Fruit fly (Drosophila melanogaster) whole organism, embryonic: ENCODE data around the gene Gr28a.

Experiments
- Aef1 ChIP-seq: fragments of 200-800 bp; sonication (Bioruptor generic); IDR thresholded peaks from 3 replicates; pipeline ENCODE4 v1.3.6; 2022; ENCODE audit warnings: missing biosample characterization, missing genetic modification characterization
- Atf3 ChIP-seq: fragments of 200-800 bp; sonication (Bioruptor generic); optimal IDR thresholded peaks from 3 replicates; lab custom pipeline; 2016; ENCODE audit warnings: missing biosample characterization, missing genetic modification characterization
- B-H1 ChIP-seq: fragments of 200-800 bp; sonication (Bioruptor generic); IDR thresholded peaks from 3 replicates; pipeline ENCODE4 v1.3.6; 2022; ENCODE audit warnings: missing biosample characterization, missing genetic modification characterization
- B-H2 ChIP-seq: fragments of 200-800 bp; sonication (Bioruptor generic); optimal IDR thresholded peaks from 2 replicates; lab custom pipeline; 2018; ENCODE audit warnings: missing biosample characterization, mild to moderate bottlenecking, missing genetic modification characterization
- CG10654 ChIP-seq: fragments of 200-800 bp; sonication (Bioruptor generic); optimal IDR thresholded peaks from 2 replicates; lab custom pipeline; 2016; ENCODE audit warnings: missing biosample characterization, missing genetic modification characterization
- CG11456 ChIP-seq: fragments of 200-800 bp; sonication (Bioruptor generic); IDR thresholded peaks from 3 replicates; pipeline ENCODE4 v1.3.6; 2022; ENCODE audit warnings: missing biosample characterization, missing genetic modification characterization
- CG11696 ChIP-seq: fragments of 200-800 bp; sonication (Bioruptor generic); IDR thresholded peaks from 2 replicates; pipeline ENCODE4 v1.3.6; 2022; ENCODE audit warnings: missing biosample characterization, missing genetic modification characterization
- CG12659 ChIP-seq: fragments of 200-800 bp; sonication (Bioruptor generic); optimal IDR thresholded peaks from 3 replicates; lab custom pipeline; 2017; ENCODE audit warnings: mild to moderate bottlenecking, missing biosample characterization, missing genetic modification reagents, missing genetic modification characterization
- CG12942 ChIP-seq: fragments of 200-800 bp; sonication (Bioruptor generic); optimal IDR thresholded peaks from 3 replicates; lab custom pipeline; 2016; ENCODE audit warnings: missing biosample characterization, missing genetic modification characterization
- CG13287 ChIP-seq: fragments of 200-800 bp; sonication (Bioruptor generic); IDR thresholded peaks from 2 replicates; pipeline ENCODE4 v1.3.6; 2022; ENCODE audit warnings: missing biosample characterization, missing genetic modification characterization; ENCODE audit not compliant: partially characterized antibody
- CG13775 ChIP-seq: fragments of 200-800 bp; sonication (Bioruptor generic); optimal IDR thresholded peaks from 3 replicates; lab custom pipeline; 2017; ENCODE audit warnings: missing biosample characterization, mild to moderate bottlenecking, missing genetic modification characterization
- CG14710 ChIP-seq: fragments of 200-800 bp; sonication (Bioruptor generic); optimal IDR thresholded peaks from 3 replicates; lab custom pipeline; 2019; ENCODE audit warnings: missing biosample characterization, mild to moderate bottlenecking, missing genetic modification characterization, moderate library complexity
- CG17359 ChIP-seq: fragments of 200-800 bp; sonication (Bioruptor generic); optimal IDR thresholded peaks from 3 replicates; lab custom pipeline; 2018; ENCODE audit warnings: missing biosample characterization, mild to moderate bottlenecking, missing genetic modification characterization, moderate library complexity
- CG17361 ChIP-seq: fragments of 200-800 bp; sonication (Bioruptor generic); IDR thresholded peaks from 3 replicates; pipeline ENCODE4 v1.3.6; 2022; ENCODE audit warnings: missing biosample characterization, missing genetic modification characterization
- CG17385 ChIP-seq: fragments of 200-800 bp; sonication (Bioruptor generic); optimal IDR thresholded peaks from 3 replicates; lab custom pipeline; 2018; ENCODE audit warnings: missing biosample characterization, mild to moderate bottlenecking, missing genetic modification characterization
- CG18262 ChIP-seq: fragments of 200-800 bp; optimal IDR thresholded peaks from 3 replicates; lab custom pipeline; 2019; ENCODE audit warnings: missing biosample characterization, mild to moderate bottlenecking, missing genetic modification characterization, moderate library complexity
- CG18764 ChIP-seq: fragments of 200-800 bp; sonication (Bioruptor generic); optimal IDR thresholded peaks from 3 replicates; lab custom pipeline; 2016; ENCODE audit warnings: missing biosample characterization, missing genetic modification characterization
- CG32767 ChIP-seq: fragments of 200-800 bp; sonication (Bioruptor generic); IDR thresholded peaks from 2 replicates; pipeline ENCODE4 v1.3.6; 2022; ENCODE audit warnings: missing biosample characterization, missing genetic modification characterization
- CG33557 ChIP-seq: fragments of 200-800 bp; sonication (Bioruptor generic); optimal IDR thresholded peaks from 2 replicates; lab custom pipeline; 2019; ENCODE audit warnings: missing biosample characterization, mild to moderate bottlenecking, missing genetic modification characterization, moderate library complexity
- CG3995 ChIP-seq: fragments of 200-800 bp; sonication (Bioruptor generic); optimal IDR thresholded peaks from 3 replicates; lab custom pipeline; 2016; ENCODE audit warnings: missing biosample characterization, missing genetic modification characterization
- CG5953 ChIP-seq: fragments of 200-800 bp; sonication (Bioruptor generic); IDR thresholded peaks from 2 replicates; pipeline ENCODE4 v1.3.6; 2022; ENCODE audit warnings: missing biosample characterization, missing genetic modification characterization
- CrebB ChIP-seq: fragments of 200-800 bp; sonication (Bioruptor generic); optimal IDR thresholded peaks from 3 replicates; lab custom pipeline; 2018; ENCODE audit warnings: missing biosample characterization, mild to moderate bottlenecking, missing genetic modification characterization
- Dfd ChIP-seq, 2 experiments: fragments of >200 bp; optimal IDR thresholded peaks; 2 replicates each; lab custom pipeline; 2017; ENCODE audit warnings: missing biosample characterization in 2 of 2, missing genetic modification characterization in 2 of 2
- ERR ChIP-seq: fragments of 200-800 bp; sonication (Bioruptor generic); optimal IDR thresholded peaks from 2 replicates; lab custom pipeline; 2016; ENCODE audit warnings: missing biosample characterization, missing genetic modification characterization
- Fer3 ChIP-seq: fragments of 200-800 bp; sonication (Bioruptor generic); optimal IDR thresholded peaks from 2 replicates; lab custom pipeline; 2018; ENCODE audit warnings: missing biosample characterization, mild to moderate bottlenecking, missing genetic modification characterization, moderate library complexity
- MTF-1 ChIP-seq: fragments of 200-800 bp; sonication (Bioruptor generic); optimal IDR thresholded peaks from 2 replicates; lab custom pipeline; 2018; ENCODE audit warnings: missing biosample characterization, mild to moderate bottlenecking, missing genetic modification characterization, borderline replicate concordance
- Myb ChIP-seq: fragments of 200-800 bp; sonication (Bioruptor generic); optimal IDR thresholded peaks from 2 replicates; lab custom pipeline; 2016; ENCODE audit warnings: missing biosample characterization, missing genetic modification characterization
- Ptx1 ChIP-seq: fragments of 200-800 bp; sonication (Bioruptor generic); IDR thresholded peaks from 2 replicates; pipeline ENCODE4 v1.3.6; 2022; ENCODE audit warnings: missing biosample characterization, missing genetic modification characterization
- Ravus ChIP-seq: fragments of 200-800 bp; sonication (Bioruptor generic); IDR thresholded peaks from 2 replicates; pipeline ENCODE4 v1.3.6; 2022; ENCODE audit warnings: missing biosample characterization, missing genetic modification characterization
- Rx ChIP-seq: fragments of 200-800 bp; sonication (Bioruptor generic); IDR thresholded peaks from 2 replicates; pipeline ENCODE4 v1.3.6; 2022; ENCODE audit warnings: missing biosample characterization, missing genetic modification characterization
- bsh ChIP-seq, 2 experiments: fragments of 200-800 bp; sonication (Bioruptor generic); optimal IDR thresholded peaks; 2 replicates each; lab custom pipeline; 2017 to 2018; ENCODE audit warnings: mild to moderate bottlenecking in 2 of 2, missing biosample characterization in 2 of 2, missing genetic modification characterization in 2 of 2, moderate library complexity in 1 of 2
- fru ChIP-seq: fragments of >200 bp; optimal IDR thresholded peaks from 2 replicates; lab custom pipeline; 2017
- ham ChIP-seq: fragments of 200-800 bp; sonication (Bioruptor generic); IDR thresholded peaks from 2 replicates; pipeline ENCODE4 v1.3.6; 2022; ENCODE audit warnings: missing biosample characterization, missing genetic modification characterization
- lbe ChIP-seq: fragments of 200-800 bp; sonication (Bioruptor generic); optimal IDR thresholded peaks from 2 replicates; lab custom pipeline; 2016; ENCODE audit warnings: missing biosample characterization, mild to moderate bottlenecking, missing genetic modification characterization
- mam ChIP-seq: fragments of 200-800 bp; sonication (Bioruptor generic); optimal IDR thresholded peaks from 3 replicates; lab custom pipeline; 2016; ENCODE audit warnings: missing biosample characterization, missing genetic modification characterization
- nerfin-1 ChIP-seq: fragments of 200-800 bp; sonication (Bioruptor generic); optimal IDR thresholded peaks from 3 replicates; lab custom pipeline; 2019; ENCODE audit warnings: missing biosample characterization, mild to moderate bottlenecking, missing genetic modification characterization, moderate library complexity
- nerfin-2 ChIP-seq: fragments of 200-800 bp; sonication (Bioruptor generic); IDR thresholded peaks from 2 replicates; pipeline ENCODE4 v1.3.6; 2022; ENCODE audit warnings: missing biosample characterization, missing genetic modification characterization; ENCODE audit not compliant: partially characterized antibody
- nmo ChIP-seq: fragments of 200-800 bp; sonication (Bioruptor generic); optimal IDR thresholded peaks from 2 replicates; lab custom pipeline; 2018; ENCODE audit warnings: missing biosample characterization, mild to moderate bottlenecking, missing genetic modification characterization, moderate library complexity
- nom ChIP-seq: fragments of 200-800 bp; sonication (Bioruptor generic); optimal IDR thresholded peaks from 2 replicates; lab custom pipeline; 2017; ENCODE audit warnings: missing biosample characterization, missing genetic modification characterization, mild to moderate bottlenecking, moderate library complexity, missing genetic modification reagents
- oc ChIP-seq: fragments of 200-800 bp; sonication (Bioruptor generic); optimal IDR thresholded peaks from 2 replicates; lab custom pipeline; 2018; ENCODE audit warnings: missing biosample characterization, mild to moderate bottlenecking, missing genetic modification characterization, moderate library complexity
- org-1 ChIP-seq: fragments of 200-800 bp; sonication (Bioruptor generic); optimal IDR thresholded peaks from 2 replicates; lab custom pipeline; 2017; ENCODE audit warnings: missing biosample characterization, missing genetic modification characterization
- peb ChIP-seq: fragments of 200-800 bp; sonication (Bioruptor generic); IDR thresholded peaks from 2 replicates; pipeline ENCODE4 v1.3.6; 2022; ENCODE audit warnings: missing biosample characterization, missing genetic modification characterization
- phol ChIP-seq: fragments of 200-800 bp; sonication (Bioruptor generic); optimal IDR thresholded peaks from 3 replicates; lab custom pipeline; 2018; ENCODE audit warnings: missing biosample characterization, mild to moderate bottlenecking, missing genetic modification characterization, moderate library complexity
- pros ChIP-seq: fragments of 200-800 bp; sonication (Bioruptor generic); optimal IDR thresholded peaks from 3 replicates; lab custom pipeline; 2019; ENCODE audit warnings: missing biosample characterization, mild to moderate bottlenecking, missing genetic modification characterization, moderate library complexity
- rib ChIP-seq: fragments of 200-800 bp; sonication (Bioruptor generic); IDR thresholded peaks from 2 replicates; pipeline ENCODE4 v1.3.6; 2022; ENCODE audit warnings: missing biosample characterization, missing genetic modification characterization
- scrt ChIP-seq: fragments of 200-800 bp; sonication (Bioruptor generic); optimal IDR thresholded peaks from 2 replicates; lab custom pipeline; 2018; ENCODE audit warnings: missing biosample characterization, mild to moderate bottlenecking, missing genetic modification characterization, moderate library complexity
- sr ChIP-seq: fragments of 200-800 bp; sonication (Bioruptor generic); IDR thresholded peaks from 3 replicates; pipeline ENCODE4 v1.3.6; 2022; ENCODE audit warnings: missing biosample characterization, missing genetic modification characterization
- tio ChIP-seq: fragments of 200-800 bp; sonication (Bioruptor generic); optimal IDR thresholded peaks from 2 replicates; lab custom pipeline; 2017; ENCODE audit warnings: missing biosample characterization, missing genetic modification characterization, inconsistent platforms
- tll ChIP-seq, 2 experiments: fragments of 200-800 bp in 1 of 2; fragments of >200 bp in 1 of 2; sonication (Bioruptor generic) in 1 of 2; optimal IDR thresholded peaks; 2 replicates each; lab custom pipeline; 2017 to 2019; ENCODE audit warnings: missing biosample characterization in 2 of 2, missing genetic modification characterization in 2 of 2, mild to moderate bottlenecking in 1 of 2, moderate library complexity in 1 of 2
- ttk ChIP-seq: fragments of 200-800 bp; sonication (Bioruptor generic); IDR thresholded peaks from 2 replicates; pipeline ENCODE4 v2.1.2; 2022; ENCODE audit warnings: missing biosample characterization, missing genetic modification characterization
- zfh2 ChIP-seq: fragments of 200-800 bp; sonication (Bioruptor generic); optimal IDR thresholded peaks from 2 replicates; lab custom pipeline; 2016; ENCODE audit warnings: missing biosample characterization, missing genetic modification characterization

Gene Gr28a

DNA sequence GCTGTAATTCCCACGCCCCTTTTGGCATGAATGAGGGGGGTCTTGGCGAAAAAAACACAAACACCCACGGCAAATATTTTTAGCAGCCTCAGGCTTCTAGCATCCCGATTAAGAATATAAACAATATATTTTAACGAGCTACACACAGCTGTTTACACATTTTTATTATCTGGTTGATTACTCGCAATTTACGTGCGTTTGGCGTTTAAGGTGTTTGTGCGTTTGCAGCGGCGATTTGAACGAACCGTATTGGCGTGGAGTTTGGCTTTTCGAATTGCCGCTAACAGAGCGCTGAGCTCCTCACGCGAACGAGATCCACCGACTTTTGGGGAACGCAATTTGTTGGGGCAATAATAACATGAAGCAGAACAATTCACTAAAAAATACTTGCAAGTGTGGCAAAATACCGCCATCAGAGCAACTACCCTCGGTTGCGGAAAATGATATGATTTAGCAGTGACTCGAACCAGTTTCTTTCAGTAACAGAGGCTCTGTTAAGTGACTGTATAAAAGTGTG lies 42.0 kb upstream of the Gr28a start, which contains the start of gene Ziz (continued):
- TF ChIP-seq Rx, result no peak
- no peak for TF ChIP-seq nerfin-1
- peak in 1 of 2 experiments; percentile 6 for TF ChIP-seq tll (GFP tag; optimal IDR thresholded peaks at IDR 0.05; lab: Kevin White, UChicago)
- no peak for TF ChIP-seq Atf3 (GFP tag; lab: Kevin White, UChicago)
- TF ChIP-seq fru (lab: Kevin White, UChicago), result no peak
- TF ChIP-seq Aef1, result no peak
- no peak for TF ChIP-seq ham (GFP tag; lab: Robert Waterston, UW)
- TF ChIP-seq CG17361 (GFP tag; lab: Robert Waterston, UW), result peak; percentile 34; the same call in 1 of the 3 replicates
- TF ChIP-seq CG13287, result peak; percentile 63
- TF ChIP-seq CG18262, result peak; percentile 11
- peak; percentile 97 for TF ChIP-seq Myb (GFP tag; lab: Kevin White, UChicago)
- no peak for TF ChIP-seq CG33557
- TF ChIP-seq tio (GFP tag; lab: Kevin White, UChicago), result no peak
- TF ChIP-seq CG13775 (GFP tag; lab: Kevin White, UChicago), result no peak
- peak; percentile 65; the same call in 1 of the 3 replicates for TF ChIP-seq sr (GFP tag; lab: Robert Waterston, UW)
- TF ChIP-seq rib (GFP tag; lab: Robert Waterston, UW), result peak; percentile 83; the same call in 1 of the 2 replicates
- TF ChIP-seq Ravus (GFP tag; lab: Robert Waterston, UW), result no peak
- no peak for TF ChIP-seq Dfd (GFP tag; optimal IDR thresholded peaks at IDR 0.05; lab: Kevin White, UChicago)
- no peak for TF ChIP-seq CG11456 (GFP tag; lab: Robert Waterston, UW)
- no peak; the same call in 2 of the 3 replicates for TF ChIP-seq B-H1 (GFP tag; lab: Robert Waterston, UW)
- TF ChIP-seq CG32767 (GFP tag; lab: Robert Waterston, UW), result no peak
- no peak for TF ChIP-seq zfh2
- peak; percentile 43 for TF ChIP-seq MTF-1 (GFP tag; lab: Kevin White, UChicago)
- peak; percentile 61 for TF ChIP-seq phol (tag; lab: Kevin White, UChicago)
- no peak for TF ChIP-seq CG3995 (GFP tag; lab: Kevin White, UChicago)
- TF ChIP-seq CrebB (tag; lab: Kevin White, UChicago), result peak; percentile 34
- peak; percentile 55 for TF ChIP-seq CG17385 (GFP tag; lab: Kevin White, UChicago)
- TF ChIP-seq nerfin-2 (GFP tag; lab: Robert Waterston, UW), result no peak
- peak; percentile 41 for TF ChIP-seq nmo (GFP tag; lab: Kevin White, UChicago)
- 0 out of 2 replicates have a peak, but pooled peaks have one; percentile 51 for TF ChIP-seq CG11696
- peak; percentile 54 for TF ChIP-seq oc (tag; lab: Kevin White, UChicago)
- no peak for TF ChIP-seq ERR
- TF ChIP-seq lbe (GFP tag; lab: Kevin White, UChicago), result peak; percentile 35
- no peak for TF ChIP-seq peb (GFP tag; lab: Robert Waterston, UW)
- no peak for TF ChIP-seq CG12942 (GFP tag; lab: Kevin White, UChicago)
- TF ChIP-seq CG18764 (GFP tag; lab: Kevin White, UChicago), result no peak
- peak; percentile 75 for TF ChIP-seq CG14710 (tag; lab: Kevin White, UChicago)
- peak; percentile 72 for TF ChIP-seq B-H2 (GFP tag; lab: Kevin White, UChicago)
- TF ChIP-seq Fer3, result peak; percentile 37
- no peak for TF ChIP-seq CG5953
- TF ChIP-seq CG17359 (tag; lab: Kevin White, UChicago), result no peak
- TF ChIP-seq CG12659, result peak; percentile 83
- TF ChIP-seq mam (GFP tag; lab: Kevin White, UChicago), result no peak
- TF ChIP-seq bsh (GFP tag; optimal IDR thresholded peaks at IDR 0.05; lab: Kevin White, UChicago), result peak in 1 of 2 experiments; percentile 30
- TF ChIP-seq pros (GFP tag; lab: Kevin White, UChicago), result no peak
- TF ChIP-seq org-1 (GFP tag; lab: Kevin White, UChicago), result no peak
- TF ChIP-seq ttk (GFP tag; lab: Robert Waterston, UW), result no peak
- TF ChIP-seq CG10654, result no peak
- peak; percentile 39 for TF ChIP-seq nom (GFP tag; lab: Kevin White, UChicago)
- TF ChIP-seq Ptx1 (GFP tag; lab: Robert Waterston, UW), result no peak
- peak; percentile 46 for TF ChIP-seq scrt (GFP tag; lab: Kevin White, UChicago)
